Fruit fly (Drosophila melanogaster): ENCODE measurements around the gene dmGlut.

The dmGlut gene

dm6 chr2L:12002051-12002450 lies 25.2 kb upstream of the dmGlut start, which contains the start of gene Hacd1:
Gene Hacd1, minus strand, starts transcription at chr2L:12002266.
- TF ChIP-seq Rel (GFP tag; optimal IDR thresholded peaks at IDR 0.05) (no peak), Rel (tag; optimal IDR thresholded peaks at IDR 0.05) (peak; percentile 7), GATAd (GFP tag; optimal IDR thresholded peaks at IDR 0.05) (no peak)

- TF ChIP-seq Hr83 (GFP tag; optimal IDR thresholded peaks at IDR 0.05; ENCODE audit: poor library complexity, severe bottlenecking) (peak; percentile 50), Rel (GFP tag; optimal IDR thresholded peaks at IDR 0.05) (no peak), Rel (tag; optimal IDR thresholded peaks at IDR 0.05) (peak; percentile 99), HLH106 (tag; optimal IDR thresholded peaks at IDR 0.05) (peak; percentile 49), Jra (GFP tag; optimal IDR thresholded peaks at IDR 0.05) (peak; percentile 40), CG9705 (GFP tag; optimal IDR thresholded peaks at IDR 0.05) (no peak), Dif (GFP tag; optimal IDR thresholded peaks at IDR 0.05; ENCODE audit: partially characterized antibody) (no peak), fru (GFP tag; optimal IDR thresholded peaks at IDR 0.05) (peak; percentile 5), Abd-B (GFP tag; optimal IDR thresholded peaks at IDR 0.05) (no peak), Sp1 (GFP tag; optimal IDR thresholded peaks at IDR 0.05) (peak; percentile 20), dsf (GFP tag; optimal IDR thresholded peaks at IDR 0.05; ENCODE audit: borderline replicate concordance) (no peak), tai (GFP tag; optimal IDR thresholded peaks at IDR 0.05) (no peak), lola (GFP tag; optimal IDR thresholded peaks at IDR 0.05) (no peak), Hr78 (GFP tag; optimal IDR thresholded peaks at IDR 0.05) (no peak), ey (GFP tag; optimal IDR thresholded peaks at IDR 0.05) (no peak), h (GFP tag; optimal IDR thresholded peaks at IDR 0.05) (peak; percentile 88), foxo (GFP tag; optimal IDR thresholded peaks at IDR 0.05) (peak in 1 of 2 experiments; percentile 46), rgr (GFP tag; optimal IDR thresholded peaks at IDR 0.05) (peak; percentile 2), Dfd (GFP tag; optimal IDR thresholded peaks at IDR 0.05) (peak; percentile 8), OdsH (GFP tag; optimal IDR thresholded peaks at IDR 0.05) (peak; percentile 1), sv (GFP tag; optimal IDR thresholded peaks at IDR 0.05) (no peak), br (GFP tag; optimal IDR thresholded peaks at IDR 0.05) (peak; percentile 63), Hnf4 (GFP tag; optimal IDR thresholded peaks at IDR 0.05) (peak; percentile 8), sage (GFP tag; optimal IDR thresholded peaks at IDR 0.05) (no peak), usp (GFP tag; optimal IDR thresholded peaks at IDR 0.05) (no peak), dl (GFP tag; optimal IDR thresholded peaks at IDR 0.05; ENCODE audit: insufficient read depth in 1 of 2, partially characterized antibody in 2 of 2) (peak; percentile 64 to 90), psq (GFP tag; optimal IDR thresholded peaks at IDR 0.05) (peak; percentile 0), woc (GFP tag; optimal IDR thresholded peaks at IDR 0.05) (peak; percentile 84), CG32264 (GFP tag; optimal IDR thresholded peaks at IDR 0.05) (no peak)
Observed at dm6 chr2L:12002922-12003791, 24.1 kb upstream of the dmGlut start.

dm6 chr2L:12003792-12004210 lies 23.4 kb upstream of the dmGlut start:
- TF ChIP-seq Vsx2 (GFP tag; optimal IDR thresholded peaks at IDR 0.05; ENCODE audit: partially characterized antibody) (no peak), Hr83 (GFP tag; optimal IDR thresholded peaks at IDR 0.05; ENCODE audit: poor library complexity, severe bottlenecking) (peak; percentile 22), jim (GFP tag; optimal IDR thresholded peaks at IDR 0.05) (no peak), psq (GFP tag; optimal IDR thresholded peaks at IDR 0.05) (no peak), Hnf4 (GFP tag; optimal IDR thresholded peaks at IDR 0.05) (no peak), tai (GFP tag; optimal IDR thresholded peaks at IDR 0.05) (no peak), CrebA (GFP tag; optimal IDR thresholded peaks at IDR 0.05; ENCODE audit: borderline replicate concordance) (no peak), lola (GFP tag; optimal IDR thresholded peaks at IDR 0.05) (peak; percentile 1), foxo (GFP tag; optimal IDR thresholded peaks at IDR 0.05) (peak in 1 of 2 experiments; percentile 32)

Measured in whole organism, wandering third instar larva.